Fruit fly (Drosophila melanogaster): ENCODE data around the gene mRpL9.

Gene mRpL9

DNA sequence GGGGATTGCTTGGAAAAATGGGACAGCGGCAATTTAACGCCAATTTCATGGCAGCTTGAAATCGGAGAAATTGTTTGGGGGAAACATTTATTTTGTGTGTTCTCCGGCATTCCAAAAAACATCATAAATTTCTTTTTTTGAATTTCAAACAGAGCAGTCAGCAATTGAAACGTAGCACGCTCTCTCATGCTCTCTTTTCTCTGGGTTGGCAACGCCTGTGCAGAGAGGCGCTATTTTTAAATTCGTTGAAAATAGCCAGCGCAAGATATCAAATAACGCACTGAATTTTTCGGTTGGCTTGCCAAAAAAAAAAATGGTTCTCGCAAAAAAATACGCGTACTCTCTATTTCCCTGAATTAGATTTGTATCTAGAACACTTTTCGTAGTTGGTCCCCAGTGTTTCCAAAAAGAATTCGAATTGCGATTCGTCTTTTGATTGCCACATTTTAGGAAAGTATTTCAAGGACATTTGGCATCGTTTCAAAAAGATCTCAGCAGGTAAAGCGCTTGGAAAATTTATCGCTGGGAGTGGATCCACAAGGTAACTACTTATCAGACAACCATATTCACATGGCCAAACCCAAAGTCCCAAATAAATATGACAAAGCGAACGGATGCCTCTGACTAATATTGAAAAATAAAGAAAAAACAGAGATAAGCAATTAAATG, 44.4 kb upstream of the mRpL9 start (continued):
- peak; percentile 30 for TF ChIP-seq CG14710 (tag; optimal IDR thresholded peaks at IDR 0.05)
- no peak for TF ChIP-seq Dref (GFP tag; IDR thresholded peaks at IDR 0.05)
- peak; percentile 42 for TF ChIP-seq CTCF (GFP tag; optimal IDR thresholded peaks at IDR 0.05)
- TF ChIP-seq CG6175 (GFP tag; IDR thresholded peaks at IDR 0.05), result no peak
- no peak for TF ChIP-seq schlank (tag; optimal IDR thresholded peaks at IDR 0.05)
- no peak for TF ChIP-seq trh (GFP tag; optimal IDR thresholded peaks at IDR 0.05)
- no peak for TF ChIP-seq CG1602 (GFP tag; optimal IDR thresholded peaks at IDR 0.05)
- no peak for TF ChIP-seq Lim3 (GFP tag; IDR thresholded peaks at IDR 0.05)
- TF ChIP-seq CG33213 (GFP tag; optimal IDR thresholded peaks at IDR 0.05), result peak; percentile 30
- no peak for TF ChIP-seq YL-1 (GFP tag; optimal IDR thresholded peaks at IDR 0.05)
- no peak for TF ChIP-seq Asciz (GFP tag; optimal IDR thresholded peaks at IDR 0.05)
- no peak for TF ChIP-seq sisA (GFP tag; IDR thresholded peaks at IDR 0.05)
- TF ChIP-seq CG10267 (tag; optimal IDR thresholded peaks at IDR 0.05), result no peak
- no peak for TF ChIP-seq C15 (GFP tag; IDR thresholded peaks at IDR 0.05)
- TF ChIP-seq CG17359 (tag; optimal IDR thresholded peaks at IDR 0.05), result no peak
- TF ChIP-seq CG17802 (tag; optimal IDR thresholded peaks at IDR 0.05), result no peak
- no peak for TF ChIP-seq eyg (GFP tag; optimal IDR thresholded peaks at IDR 0.05)
- no peak for TF ChIP-seq gce (GFP tag; IDR thresholded peaks at IDR 0.05)
- no peak for TF ChIP-seq CG8281 (tag; optimal IDR thresholded peaks at IDR 0.05)
- TF ChIP-seq ken (GFP tag; IDR thresholded peaks at IDR 0.05), result no peak
- TF ChIP-seq tup (GFP tag; optimal IDR thresholded peaks at IDR 0.05), result no peak
- TF ChIP-seq CG11504 (tag; optimal IDR thresholded peaks at IDR 0.05), result peak; percentile 21
- TF ChIP-seq gsb-n (tag; optimal IDR thresholded peaks at IDR 0.05), result no peak
- no peak for TF ChIP-seq TFAM (GFP tag; optimal IDR thresholded peaks at IDR 0.05)
- TF ChIP-seq B-H1 (GFP tag; IDR thresholded peaks at IDR 0.05), result no peak
- TF ChIP-seq slp2 (GFP tag; optimal IDR thresholded peaks at IDR 0.05), result no peak
- no peak for TF ChIP-seq cad (GFP tag; optimal IDR thresholded peaks at IDR 0.05)
- peak in 1 of 2 experiments; percentile 25 for TF ChIP-seq crp (GFP tag; optimal IDR thresholded peaks at IDR 0.05)
- TF ChIP-seq bab2 (GFP tag; optimal IDR thresholded peaks at IDR 0.05), result no peak
- no peak for TF ChIP-seq Dip2 (GFP tag; IDR thresholded peaks at IDR 0.05)
- no peak for TF ChIP-seq CG1832 (GFP tag; optimal IDR thresholded peaks at IDR 0.05)
- TF ChIP-seq CG13624 (GFP tag; optimal IDR thresholded peaks at IDR 0.05), result peak; percentile 3
- no peak for TF ChIP-seq onecut (GFP tag; IDR thresholded peaks at IDR 0.05)
- no peak for TF ChIP-seq CG8478 (optimal IDR thresholded peaks at IDR 0.05)
- TF ChIP-seq MTF-1 (GFP tag; optimal IDR thresholded peaks at IDR 0.05; ENCODE audit: borderline replicate concordance), result no peak
- no peak for TF ChIP-seq toy (GFP tag; IDR thresholded peaks at IDR 0.05)
- TF ChIP-seq hbn (GFP tag; IDR thresholded peaks at IDR 0.05; ENCODE audit: partially characterized antibody), result no peak
- TF ChIP-seq Ets97D (GFP tag; optimal IDR thresholded peaks at IDR 0.05), result no peak
- no peak for TF ChIP-seq Oli (tag; optimal IDR thresholded peaks at IDR 0.05)
- TF ChIP-seq CG17186 (GFP tag; optimal IDR thresholded peaks at IDR 0.05), result no peak
- TF ChIP-seq tx (GFP tag; optimal IDR thresholded peaks at IDR 0.05), result no peak
- TF ChIP-seq ems (GFP tag; optimal IDR thresholded peaks at IDR 0.05), result no peak
- TF ChIP-seq CG32772 (GFP tag; IDR thresholded peaks at IDR 0.05), result no peak
- no peak for TF ChIP-seq Dek (tag; optimal IDR thresholded peaks at IDR 0.05)
- TF ChIP-seq vnd (GFP tag; IDR thresholded peaks at IDR 0.05; ENCODE audit: partially characterized antibody), result no peak
- no peak for TF ChIP-seq Doc2 (GFP tag; IDR thresholded peaks at IDR 0.05)
- no peak for TF ChIP-seq CG8924 (tag; optimal IDR thresholded peaks at IDR 0.05)
- TF ChIP-seq Hsf (GFP tag; optimal IDR thresholded peaks at IDR 0.05), result no peak
- TF ChIP-seq Ssrp (tag; optimal IDR thresholded peaks at IDR 0.05), result no peak
- TF ChIP-seq zf30C (GFP tag; optimal IDR thresholded peaks at IDR 0.05), result peak; percentile 24
- TF ChIP-seq CG42726 (GFP tag; IDR thresholded peaks at IDR 0.05; ENCODE audit: partially characterized antibody), result no peak
- TF ChIP-seq CG10654 (GFP tag; optimal IDR thresholded peaks at IDR 0.05), result no peak
